Fruit fly (Drosophila melanogaster) whole organism, embryonic: ENCODE results near the gene Wnt6.

ENCODE experiments used
- B-H2 ChIP-seq: fragments of 200-800 bp; sonication (Bioruptor generic); optimal IDR thresholded peaks from 2 replicates; lab custom pipeline; 2018; ENCODE audit warnings: missing biosample characterization, mild to moderate bottlenecking, missing genetic modification characterization
- Bgb ChIP-seq: fragments of 200-800 bp; sonication (Bioruptor generic); IDR thresholded peaks from 2 replicates; pipeline ENCODE4 v1.3.6; 2022; ENCODE audit warnings: missing biosample characterization, missing genetic modification characterization; ENCODE audit not compliant: partially characterized antibody
- BtbVII ChIP-seq: fragments of 200-800 bp; sonication (Bioruptor generic); optimal IDR thresholded peaks from 3 replicates; lab custom pipeline; 2017; ENCODE audit warnings: missing biosample characterization, mild to moderate bottlenecking, missing genetic modification characterization
- CG10431 ChIP-seq: fragments of 200-800 bp; sonication (Bioruptor generic); optimal IDR thresholded peaks from 3 replicates; lab custom pipeline; 2018; ENCODE audit warnings: missing biosample characterization, mild to moderate bottlenecking, missing genetic modification characterization
- CG10462 ChIP-seq: fragments of 200-800 bp; sonication (Bioruptor generic); optimal IDR thresholded peaks from 2 replicates; lab custom pipeline; 2016; ENCODE audit warnings: missing biosample characterization, missing genetic modification characterization
- CG12155 ChIP-seq: fragments of 200-800 bp; sonication (Bioruptor generic); optimal IDR thresholded peaks from 3 replicates; lab custom pipeline; 2016; ENCODE audit warnings: missing biosample characterization, missing genetic modification characterization
- CG12769 ChIP-seq: fragments of 200-800 bp; sonication (Bioruptor generic); optimal IDR thresholded peaks from 2 replicates; lab custom pipeline; 2019; ENCODE audit warnings: missing biosample characterization, mild to moderate bottlenecking, missing genetic modification characterization, moderate library complexity
- CG14014 ChIP-seq: fragments of 200-800 bp; sonication (Bioruptor generic); IDR thresholded peaks from 2 replicates; pipeline ENCODE4 v1.3.6; 2022; ENCODE audit warnings: missing biosample characterization, missing genetic modification characterization
- CG14441 ChIP-seq: fragments of 200-800 bp; sonication (Bioruptor generic); IDR thresholded peaks from 2 replicates; pipeline ENCODE4 v1.3.6; 2022; ENCODE audit warnings: missing biosample characterization, missing genetic modification characterization
- CG18011 ChIP-seq: fragments of 200-800 bp; sonication (Bioruptor generic); optimal IDR thresholded peaks from 2 replicates; lab custom pipeline; 2017; ENCODE audit warnings: missing biosample characterization, missing genetic modification characterization, mild to moderate bottlenecking, moderate library complexity, missing genotype
- CG31388 ChIP-seq: fragments of 200-800 bp; sonication (Bioruptor generic); optimal IDR thresholded peaks from 2 replicates; lab custom pipeline; 2016; ENCODE audit warnings: missing biosample characterization, missing genetic modification characterization
- CG31441 ChIP-seq: fragments of 200-800 bp; sonication (Bioruptor generic); IDR thresholded peaks from 2 replicates; pipeline ENCODE4 v1.3.6; 2022; ENCODE audit warnings: missing biosample characterization, missing genetic modification characterization
- CG3163 ChIP-seq: fragments of 200-800 bp; sonication (Bioruptor generic); optimal IDR thresholded peaks from 3 replicates; lab custom pipeline; 2016; ENCODE audit warnings: missing biosample characterization, missing genetic modification characterization
- CG33557 ChIP-seq: fragments of 200-800 bp; sonication (Bioruptor generic); optimal IDR thresholded peaks from 2 replicates; lab custom pipeline; 2019; ENCODE audit warnings: missing biosample characterization, mild to moderate bottlenecking, missing genetic modification characterization, moderate library complexity
- CG3407 ChIP-seq: fragments of 200-800 bp; sonication (Bioruptor generic); optimal IDR thresholded peaks from 2 replicates; lab custom pipeline; 2018; ENCODE audit warnings: missing biosample characterization, mild to moderate bottlenecking, missing genetic modification characterization
- CG43689 ChIP-seq: fragments of 200-800 bp; sonication (Bioruptor generic); IDR thresholded peaks from 2 replicates; pipeline ENCODE4 v1.3.6; 2022; ENCODE audit warnings: missing biosample characterization, missing genetic modification characterization
- CG4404 ChIP-seq: fragments of 200-800 bp; sonication (Bioruptor generic); IDR thresholded peaks from 2 replicates; pipeline ENCODE4 v1.3.6; 2022; ENCODE audit warnings: missing biosample characterization, missing genetic modification characterization
- CG5953 ChIP-seq: fragments of 200-800 bp; sonication (Bioruptor generic); IDR thresholded peaks from 2 replicates; pipeline ENCODE4 v1.3.6; 2022; ENCODE audit warnings: missing biosample characterization, missing genetic modification characterization
- CG6689 ChIP-seq: fragments of 200-800 bp; sonication (Bioruptor generic); IDR thresholded peaks from 2 replicates; pipeline ENCODE4 v1.3.6; 2022; ENCODE audit warnings: missing biosample characterization, missing genetic modification characterization
- CG7372 ChIP-seq: fragments of 200-800 bp; sonication (Bioruptor generic); IDR thresholded peaks from 2 replicates; pipeline ENCODE4 v1.3.6; 2022; ENCODE audit warnings: missing biosample characterization, missing genetic modification characterization
- CG8924 ChIP-seq: fragments of 200-800 bp; optimal IDR thresholded peaks from 3 replicates; lab custom pipeline; 2019; ENCODE audit warnings: missing biosample characterization, mild to moderate bottlenecking, missing genetic modification characterization, moderate library complexity
- CG9609 ChIP-seq: fragments of 200-800 bp; sonication (Bioruptor generic); optimal IDR thresholded peaks from 3 replicates; lab custom pipeline; 2016; ENCODE audit warnings: missing biosample characterization, missing genetic modification characterization
- CHES-1-like ChIP-seq: fragments of 200-800 bp; sonication (Bioruptor generic); optimal IDR thresholded peaks from 2 replicates; lab custom pipeline; 2016; ENCODE audit warnings: missing biosample characterization, missing genetic modification characterization
- D ChIP-seq, 2 experiments: fragments of 200-800 bp in 1 of 2; fragments of >200 bp in 1 of 2; sonication (Bioruptor generic) in 1 of 2; optimal IDR thresholded peaks; 2 replicates in 1 of 2; 3 replicates in 1 of 2; lab custom pipeline; 2017; ENCODE audit warnings: mild to moderate bottlenecking in 1 of 2, missing biosample characterization in 1 of 2, missing genetic modification characterization in 1 of 2, missing genetic modification reagents in 1 of 2
- Dbx ChIP-seq: fragments of 200-800 bp; sonication (Bioruptor generic); IDR thresholded peaks from 3 replicates; pipeline ENCODE4 v1.3.6; 2022; ENCODE audit warnings: missing biosample characterization, missing genetic modification characterization
- Dek ChIP-seq: fragments of 200-800 bp; sonication (Bioruptor generic); optimal IDR thresholded peaks from 3 replicates; lab custom pipeline; 2019; ENCODE audit warnings: missing biosample characterization, mild to moderate bottlenecking, missing genetic modification characterization, moderate library complexity
- HHEX ChIP-seq: fragments of 200-800 bp; sonication (Bioruptor generic); optimal IDR thresholded peaks from 3 replicates; lab custom pipeline; 2017; ENCODE audit warnings: missing biosample characterization, mild to moderate bottlenecking, missing genetic modification characterization, missing genetic modification reagents
- HLH4C ChIP-seq: fragments of 200-800 bp; sonication (Bioruptor generic); IDR thresholded peaks from 3 replicates; pipeline ENCODE4 v1.3.6; 2022; ENCODE audit warnings: missing biosample characterization, missing genetic modification characterization; ENCODE audit not compliant: partially characterized antibody
- HmgZ ChIP-seq: fragments of 200-800 bp; sonication (Bioruptor generic); optimal IDR thresholded peaks from 2 replicates; lab custom pipeline; 2018; ENCODE audit warnings: missing biosample characterization, mild to moderate bottlenecking, missing genetic modification characterization
- Kr ChIP-seq: fragments of 200-800 bp; sonication (Bioruptor generic); optimal IDR thresholded peaks from 2 replicates; lab custom pipeline; 2017; ENCODE audit warnings: missing biosample characterization, mild to moderate bottlenecking, missing genetic modification characterization
- Max ChIP-seq: fragments of 200-800 bp; sonication (Bioruptor generic); optimal IDR thresholded peaks from 2 replicates; lab custom pipeline; 2016; ENCODE audit warnings: missing biosample characterization, mild to moderate bottlenecking, missing genetic modification characterization
- Mrtf ChIP-seq: fragments of 200-800 bp; sonication (Bioruptor generic); IDR thresholded peaks from 3 replicates; pipeline ENCODE4 v1.3.6; 2022; ENCODE audit warnings: missing biosample characterization, missing genetic modification characterization
- Six4 ChIP-seq: fragments of 200-800 bp; sonication (Bioruptor generic); optimal IDR thresholded peaks from 2 replicates; lab custom pipeline; 2016; ENCODE audit warnings: missing biosample characterization, missing genetic modification characterization
- ara ChIP-seq: fragments of 200-800 bp; sonication (Bioruptor generic); IDR thresholded peaks from 2 replicates; pipeline ENCODE4 v1.3.6; 2022; ENCODE audit warnings: missing biosample characterization, missing genetic modification characterization
- ato ChIP-seq: fragments of 200-800 bp; sonication (Bioruptor generic); IDR thresholded peaks from 2 replicates; pipeline ENCODE4 v1.3.6; 2022; ENCODE audit warnings: missing biosample characterization, missing genetic modification characterization; ENCODE audit not compliant: partially characterized antibody
- cato ChIP-seq: fragments of 200-800 bp; sonication (Bioruptor generic); optimal IDR thresholded peaks from 2 replicates; lab custom pipeline; 2016; ENCODE audit warnings: missing biosample characterization, missing genetic modification characterization, borderline replicate concordance
- dpn ChIP-seq, 2 experiments: fragments of 200-800 bp; sonication (Bioruptor generic); optimal IDR thresholded peaks; 3 replicates each; lab custom pipeline; 2016; ENCODE audit warnings: missing biosample characterization in 2 of 2, missing genetic modification characterization in 2 of 2
- gem ChIP-seq: fragments of 200-800 bp; sonication (Bioruptor generic); optimal IDR thresholded peaks from 2 replicates; lab custom pipeline; 2019; ENCODE audit warnings: missing biosample characterization, mild to moderate bottlenecking, missing genetic modification characterization, moderate library complexity
- inv ChIP-seq: fragments of 200-800 bp; sonication (Bioruptor generic); IDR thresholded peaks from 2 replicates; pipeline ENCODE4 v1.3.6; 2022; ENCODE audit warnings: missing biosample characterization, missing genetic modification characterization; ENCODE audit not compliant: partially characterized antibody
- lab ChIP-seq: fragments of 200-800 bp; sonication (Bioruptor generic); optimal IDR thresholded peaks from 3 replicates; lab custom pipeline; 2017; ENCODE audit warnings: missing biosample characterization, missing genetic modification characterization, mild to moderate bottlenecking, moderate library complexity, missing genetic modification reagents
- pb ChIP-seq: fragments of 200-800 bp; sonication (Bioruptor generic); optimal IDR thresholded peaks from 3 replicates; lab custom pipeline; 2016; ENCODE audit warnings: missing biosample characterization, missing genetic modification characterization
- row ChIP-seq: fragments of 200-800 bp; sonication (Bioruptor generic); IDR thresholded peaks from 3 replicates; pipeline ENCODE4 v1.3.6; 2022; ENCODE audit warnings: missing biosample characterization, missing genetic modification characterization
- shn ChIP-seq: fragments of 200-800 bp; sonication (Bioruptor generic); optimal IDR thresholded peaks from 3 replicates; lab custom pipeline; 2016; ENCODE audit warnings: missing biosample characterization, missing genetic modification characterization
- sim ChIP-seq: fragments of 200-800 bp; sonication (Bioruptor generic); IDR thresholded peaks from 2 replicates; pipeline ENCODE4 v1.3.6; 2022; ENCODE audit warnings: missing biosample characterization, missing genetic modification characterization
- slou ChIP-seq: fragments of 200-800 bp; sonication (Bioruptor generic); optimal IDR thresholded peaks from 3 replicates; lab custom pipeline; 2016; ENCODE audit warnings: missing biosample characterization, missing genetic modification characterization
- tup ChIP-seq: fragments of 200-800 bp; sonication (Bioruptor generic); optimal IDR thresholded peaks from 2 replicates; lab custom pipeline; 2016; ENCODE audit warnings: missing biosample characterization, mild to moderate bottlenecking, missing genetic modification characterization, moderate library complexity
- z ChIP-seq: fragments of 200-800 bp; sonication (Bioruptor generic); IDR thresholded peaks from 3 replicates; pipeline ENCODE4 v1.3.6; 2022; ENCODE audit warnings: missing biosample characterization, missing genetic modification characterization
- zf30C ChIP-seq: fragments of 200-800 bp; sonication (Bioruptor generic); optimal IDR thresholded peaks from 3 replicates; lab custom pipeline; 2018; ENCODE audit warnings: missing biosample characterization, mild to moderate bottlenecking, missing genetic modification characterization

The Wnt6 gene

DNA sequence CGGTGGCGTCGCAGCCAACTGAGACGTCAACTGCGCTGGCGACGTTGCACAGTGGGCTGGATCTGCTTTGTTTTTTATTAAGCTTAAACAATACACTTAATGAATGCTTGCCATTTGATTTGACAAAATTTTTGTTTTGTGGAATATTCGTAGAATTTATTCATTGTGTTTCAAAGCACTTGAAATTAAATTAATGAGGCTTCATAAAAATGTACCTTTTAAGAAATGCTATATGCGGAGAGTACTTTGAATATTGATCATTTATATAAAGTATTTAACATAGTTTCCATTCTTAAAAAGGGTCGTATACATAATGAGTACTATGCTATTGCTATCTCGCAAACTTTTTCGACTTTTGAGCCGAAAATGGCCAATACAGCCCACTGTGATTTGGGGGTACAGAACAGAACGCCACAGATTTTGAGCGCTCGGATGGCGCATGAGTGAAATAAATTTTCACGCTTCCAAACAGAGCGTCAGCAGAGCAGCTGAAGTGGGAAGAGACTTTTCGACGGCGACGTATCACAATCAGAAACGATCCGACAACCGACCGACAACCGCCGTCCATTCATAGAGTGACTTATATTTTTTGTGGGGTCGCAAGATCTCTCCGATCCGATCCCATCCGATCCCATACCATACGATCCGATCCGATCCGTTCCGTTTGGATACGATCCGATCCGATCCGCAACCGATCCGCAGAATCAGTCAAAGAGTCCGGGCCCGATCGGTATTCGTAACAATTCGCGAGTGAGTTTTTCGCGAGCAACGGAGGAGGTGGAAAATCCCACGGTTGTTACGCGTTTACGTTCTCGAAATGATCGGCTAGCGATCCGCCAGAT lies at the start of gene Wnt6 (continued):
- no peak for TF ChIP-seq Kr
- TF ChIP-seq lab (GFP tag; lab: Kevin White, UChicago): no peak
- TF ChIP-seq Six4: no peak
- TF ChIP-seq pb (GFP tag; lab: Kevin White, UChicago): peak; percentile 33
- TF ChIP-seq CG31388 (GFP tag; lab: Kevin White, UChicago): no peak
- TF ChIP-seq cato (GFP tag; lab: Kevin White, UChicago): peak; percentile 47
- peak; percentile 45 for TF ChIP-seq CG7372
- no peak for TF ChIP-seq inv (GFP tag; lab: Robert Waterston, UW)
- peak; percentile 29 for TF ChIP-seq CG3163 (GFP tag; lab: Kevin White, UChicago)
- TF ChIP-seq gem (tag; lab: Kevin White, UChicago): peak; percentile 87
- TF ChIP-seq CG5953 (GFP tag; lab: Robert Waterston, UW): no peak
- no peak for TF ChIP-seq D (optimal IDR thresholded peaks at IDR 0.05; lab: Kevin White, UChicago)
- peak; percentile 45 for TF ChIP-seq D (GFP tag; optimal IDR thresholded peaks at IDR 0.05; lab: Kevin White, UChicago)
- TF ChIP-seq CG14014 (GFP tag; lab: Robert Waterston, UW): no peak; the same call in 1 of the 2 replicates
- no peak; the same call in 2 of the 3 replicates for TF ChIP-seq Dbx
- TF ChIP-seq zf30C: no peak
- peak; percentile 68 for TF ChIP-seq row (GFP tag; lab: Robert Waterston, UW)
- no peak for TF ChIP-seq HLH4C (GFP tag; lab: Robert Waterston, UW)
- peak; percentile 37 for TF ChIP-seq CG6689 (GFP tag; lab: Robert Waterston, UW)
- no peak for TF ChIP-seq HmgZ (tag; lab: Kevin White, UChicago)
- TF ChIP-seq z: peak; percentile 88
- peak; percentile 87 for TF ChIP-seq CG12769 (tag; lab: Kevin White, UChicago)
- 0 out of 2 replicates have a peak, but pooled peaks have one; percentile 45 for TF ChIP-seq CG31441
- peak; percentile 47 for TF ChIP-seq CG3407 (GFP tag; lab: Kevin White, UChicago)
- TF ChIP-seq CHES-1-like: peak; percentile 27
- TF ChIP-seq Mrtf (GFP tag; lab: Robert Waterston, UW): peak; percentile 42; the same call in 1 of the 3 replicates
- peak; percentile 64 for TF ChIP-seq shn (GFP tag; lab: Kevin White, UChicago)
- peak; percentile 59 for TF ChIP-seq ara (GFP tag; lab: Robert Waterston, UW)
- no peak for TF ChIP-seq B-H2 (GFP tag; lab: Kevin White, UChicago)
- TF ChIP-seq CG18011 (GFP tag; lab: Kevin White, UChicago): peak; percentile 29
- no peak for TF ChIP-seq BtbVII (GFP tag; lab: Kevin White, UChicago)
- TF ChIP-seq sim (GFP tag; lab: Robert Waterston, UW): no peak
- peak; percentile 61 for TF ChIP-seq CG12155
- TF ChIP-seq CG10462: peak; percentile 71
- 0 out of 2 replicates have a peak, but pooled peaks have one; percentile 10 for TF ChIP-seq CG4404 (GFP tag; lab: Robert Waterston, UW)
- TF ChIP-seq Max: no peak
- TF ChIP-seq Bgb (GFP tag; lab: Robert Waterston, UW): no peak
- peak; percentile 84 for TF ChIP-seq CG8924 (tag; lab: Kevin White, UChicago)
- TF ChIP-seq tup: no peak
- TF ChIP-seq Dek (tag; lab: Kevin White, UChicago): peak; percentile 69
- peak; percentile 13 for TF ChIP-seq CG10431 (GFP tag; lab: Kevin White, UChicago)
- TF ChIP-seq CG33557 (GFP tag; lab: Kevin White, UChicago): peak; percentile 76
- TF ChIP-seq ato: no peak
- TF ChIP-seq HHEX: peak; percentile 33
- TF ChIP-seq slou (GFP tag; lab: Kevin White, UChicago): no peak
- peak; percentile 47; the same call in 1 of the 2 replicates for TF ChIP-seq CG14441 (GFP tag; lab: Robert Waterston, UW)
- no peak for TF ChIP-seq CG43689 (GFP tag; lab: Robert Waterston, UW)
- peak; percentile 49 for TF ChIP-seq CG9609 (GFP tag; lab: Kevin White, UChicago)
- peak; percentile 30 to 36 for TF ChIP-seq dpn (GFP tag; optimal IDR thresholded peaks at IDR 0.05; lab: Kevin White, UChicago)
